Worm (Caenorhabditis elegans) whole organism, early embryonic: ENCODE data around the gene C29F4.3.
"Not testable (repeated sequence)": the region's sequence is repeated elsewhere in the genome, so short reads cannot be mapped to it uniquely, and the experiment has no call there.

Source experiments
- B0310.2 ChIP-seq: sonication (generic microtip); optimal IDR thresholded peaks from 2 replicates; lab custom pipeline; 2016; ENCODE audit warnings: mild to moderate bottlenecking, missing genetic modification characterization, missing compliant biosample characterization
- ama-1 ChIP-seq: fragments of 150-350 bp; optimal IDR thresholded peaks from 2 replicates; lab custom pipeline; 2014
- ceh-36 ChIP-seq: sonication (generic microtip); optimal IDR thresholded peaks from 2 replicates; lab custom pipeline; 2016; ENCODE audit warnings: missing genetic modification characterization, inconsistent platforms, missing compliant biosample characterization

- TF ChIP-seq ama-1 (lab: Kevin White, UChicago); ceh-36 (tag; lab: Kevin White, UChicago); B0310.2 (tag; lab: Kevin White, UChicago): not testable (repeated sequence)
Measured at ce11 chrIV:11263101-11263500, 39.3 kb upstream of the C29F4.3 start, which contains the start of gene col-126.
